Worm (Caenorhabditis elegans): ENCODE results near the gene degt-1.

degt-1 gene

ce11 chrV:10540024-10540423, at the start of gene degt-1:
Gene degt-1 (plus strand): TSS chrV:10540324.
- TF ChIP-seq fkh-10 (GFP tag; optimal IDR thresholded peaks at IDR 0.05) (no peak), unc-39 (tag; optimal IDR thresholded peaks at IDR 0.05) (no peak), nfya-1 (tag; optimal IDR thresholded peaks at IDR 0.05; ENCODE audit: insufficient read depth) (no peak), daf-12 (tag; optimal IDR thresholded peaks at IDR 0.05) (no peak), ztf-4 (tag; optimal IDR thresholded peaks at IDR 0.05) (no peak), nhr-77 (tag; optimal IDR thresholded peaks at IDR 0.05) (no peak), tbx-2 (tag; optimal IDR thresholded peaks at IDR 0.05) (no peak), nhr-67 (tag; optimal IDR thresholded peaks at IDR 0.05) (no peak), egl-5 (tag; optimal IDR thresholded peaks at IDR 0.05) (no peak), nhr-25 (tag; optimal IDR thresholded peaks at IDR 0.05) (no peak), unc-62 (GFP tag; optimal IDR thresholded peaks at IDR 0.05) (no peak), nhr-76 (tag; optimal IDR thresholded peaks at IDR 0.05) (no peak), elt-1 (tag; optimal IDR thresholded peaks at IDR 0.05) (no peak), aly-2 (tag; optimal IDR thresholded peaks at IDR 0.05) (no peak)

- TF ChIP-seq ama-1 (optimal IDR thresholded peaks at IDR 0.05) (no peak), nhr-25 (tag; optimal IDR thresholded peaks at IDR 0.05) (no peak), nhr-23 (tag; optimal IDR thresholded peaks at IDR 0.05) (no peak), pha-4 (tag; optimal IDR thresholded peaks at IDR 0.05) (no peak), sea-2 (GFP tag; optimal IDR thresholded peaks at IDR 0.05) (no peak), fkh-10 (GFP tag; optimal IDR thresholded peaks at IDR 0.05) (no peak), egl-27 (tag; optimal IDR thresholded peaks at IDR 0.05) (no peak), lin-15B (tag; optimal IDR thresholded peaks at IDR 0.05) (no peak), elt-2 (tag; optimal IDR thresholded peaks at IDR 0.05) (no peak), ztf-4 (tag; optimal IDR thresholded peaks at IDR 0.05) (no peak), snpc-4 (tag; optimal IDR thresholded peaks at IDR 0.05) (no peak), tbx-2 (tag; optimal IDR thresholded peaks at IDR 0.05) (no peak), jun-1 (tag; optimal IDR thresholded peaks at IDR 0.05) (no peak), fkh-2 (tag; optimal IDR thresholded peaks at IDR 0.05) (no peak), eor-1 (tag; optimal IDR thresholded peaks at IDR 0.05) (no peak), zag-1 (tag; optimal IDR thresholded peaks at IDR 0.05) (no peak), nhr-67 (tag; optimal IDR thresholded peaks at IDR 0.05) (no peak), unc-39 (tag; optimal IDR thresholded peaks at IDR 0.05) (no peak), R02D3.7 (tag; optimal IDR thresholded peaks at IDR 0.05) (no peak)
Measured at ce11 chrV:10491443-10491842, 48.7 kb upstream of the degt-1 start, which contains the start of gene aqp-5. Gene aqp-5 (plus strand): TSS chrV:10491743.

DNA sequence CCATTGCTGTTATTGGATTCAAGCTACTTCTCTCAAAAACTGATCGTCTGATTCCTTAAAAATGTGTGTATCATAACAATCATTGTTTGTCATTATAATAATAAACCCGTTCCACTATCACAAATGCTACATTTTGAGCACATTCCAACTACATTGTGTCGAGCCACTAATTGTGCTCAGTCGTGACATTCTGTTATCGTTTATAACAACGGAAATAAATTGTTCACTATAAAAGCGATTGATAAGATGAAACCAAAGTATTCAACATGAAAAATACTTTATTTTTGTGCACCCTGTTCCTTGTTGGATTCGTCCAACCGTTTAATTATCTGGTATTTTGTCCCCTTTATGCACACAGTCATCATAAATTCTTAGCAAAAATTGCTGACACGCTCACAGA, 47.0 kb upstream of the degt-1 start, which contains the start of gene ugt-33:
TSS of gene ugt-33 (plus strand) at position 260 of the 400 bp plus-strand sequence.
- no peak for TF ChIP-seq skn-1 (tag; optimal IDR thresholded peaks at IDR 0.05)
- peak; percentile 83 for TF ChIP-seq pqm-1 (tag; optimal IDR thresholded peaks at IDR 0.05)
- TF ChIP-seq nhr-12 (tag; optimal IDR thresholded peaks at IDR 0.05): no peak
- peak; percentile 76 for TF ChIP-seq elt-2 (tag; optimal IDR thresholded peaks at IDR 0.05)
- TF ChIP-seq snpc-4 (tag; optimal IDR thresholded peaks at IDR 0.05): no peak

ce11 chrV:10496733-10497132, 43.4 kb upstream of the degt-1 start, which contains the start of gene C35A5.4:
Gene C35A5.4 (plus strand): TSS chrV:10497033.
- TF ChIP-seq nhr-237 (tag; optimal IDR thresholded peaks at IDR 0.05): no peak
- no peak for TF ChIP-seq ztf-4 (tag; optimal IDR thresholded peaks at IDR 0.05)

DNA sequence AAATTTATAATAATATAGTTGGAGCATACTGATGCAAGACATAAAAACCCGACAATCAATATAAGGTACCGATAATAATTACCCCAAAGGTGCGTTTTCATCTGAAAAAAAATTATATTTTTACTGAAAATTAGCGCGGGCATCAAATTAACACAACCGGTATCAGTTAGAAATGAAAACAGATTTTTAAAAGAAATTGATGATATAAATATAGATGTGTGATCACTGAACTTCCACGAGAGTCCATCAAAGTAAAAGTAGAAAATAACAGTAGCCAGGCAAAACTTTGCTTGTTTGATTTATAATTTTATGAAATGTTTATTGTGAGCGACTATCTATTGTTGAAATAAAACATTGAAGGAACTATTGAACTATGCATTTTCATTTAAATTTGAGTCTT, 38.8 kb upstream of the degt-1 start, which contains the start of gene C35A5.3:
TSS of gene C35A5.3 (minus strand) at position 101 of the 400 bp plus-strand sequence.
- TF ChIP-seq elt-2 (tag; optimal IDR thresholded peaks at IDR 0.05) (no peak), fkh-2 (tag; optimal IDR thresholded peaks at IDR 0.05) (no peak), daf-12 (tag; optimal IDR thresholded peaks at IDR 0.05) (no peak), egl-5 (tag; optimal IDR thresholded peaks at IDR 0.05) (no peak), unc-39 (tag; optimal IDR thresholded peaks at IDR 0.05) (no peak), hmg-11 (tag; optimal IDR thresholded peaks at IDR 0.05) (no peak), lin-15B (tag; optimal IDR thresholded peaks at IDR 0.05) (no peak), pqm-1 (tag; optimal IDR thresholded peaks at IDR 0.05) (no peak), nhr-25 (tag; optimal IDR thresholded peaks at IDR 0.05) (no peak), fkh-10 (GFP tag; optimal IDR thresholded peaks at IDR 0.05) (no peak), mdl-1 (tag; optimal IDR thresholded peaks at IDR 0.05) (no peak), elt-3 (tag; optimal IDR thresholded peaks at IDR 0.05) (no peak), pha-4 (tag; optimal IDR thresholded peaks at IDR 0.05) (no peak), nhr-237 (tag; optimal IDR thresholded peaks at IDR 0.05) (no peak), skn-1 (tag; optimal IDR thresholded peaks at IDR 0.05) (no peak), nhr-12 (tag; optimal IDR thresholded peaks at IDR 0.05) (no peak)
